Fruit fly (Drosophila melanogaster) whole organism, prepupa: ENCODE data around the gene CG15576.

Experiments used
- Blimp-1 ChIP-seq: fragments of 200-800 bp; sonication (Bioruptor generic); optimal IDR thresholded peaks from 3 replicates; lab custom pipeline; 2017; ENCODE audit warnings: missing biosample characterization, missing genetic modification characterization, mild to moderate bottlenecking, moderate library complexity, missing genetic modification reagents
- CG10631 ChIP-seq: fragments of 200-800 bp; sonication (Bioruptor generic); optimal IDR thresholded peaks from 2 replicates; lab custom pipeline; 2016; ENCODE audit warnings: missing biosample characterization, missing genetic modification characterization
- CG10669 ChIP-seq: fragments of 200-800 bp; sonication (Bioruptor generic); optimal IDR thresholded peaks from 3 replicates; lab custom pipeline; 2018; ENCODE audit warnings: missing biosample characterization, mild to moderate bottlenecking, missing genetic modification characterization, moderate library complexity
- CG11294 ChIP-seq: fragments of 200-800 bp; sonication (Bioruptor generic); IDR thresholded peaks from 2 replicates; pipeline ENCODE4 v1.3.6; 2022; ENCODE audit warnings: missing biosample characterization, missing genetic modification characterization
- CG15336 ChIP-seq: fragments of 200-800 bp; sonication (Bioruptor generic); IDR thresholded peaks from 2 replicates; pipeline ENCODE4 v1.3.6; 2022; ENCODE audit warnings: missing biosample characterization, missing genetic modification characterization
- CG1621 ChIP-seq: fragments of 200-800 bp; sonication (Bioruptor generic); optimal IDR thresholded peaks from 3 replicates; lab custom pipeline; 2018; ENCODE audit warnings: missing biosample characterization, mild to moderate bottlenecking, missing genetic modification characterization
- CG16779 ChIP-seq: fragments of 200-800 bp; sonication (Bioruptor generic); optimal IDR thresholded peaks from 3 replicates; lab custom pipeline; 2017; ENCODE audit warnings: missing biosample characterization, mild to moderate bottlenecking, missing genetic modification characterization
- CG31627 ChIP-seq: fragments of 200-800 bp; sonication (Bioruptor generic); optimal IDR thresholded peaks from 3 replicates; lab custom pipeline; 2016; ENCODE audit warnings: missing biosample characterization, missing genetic modification characterization
- CG32006 ChIP-seq: fragments of 200-800 bp; sonication (Bioruptor generic); optimal IDR thresholded peaks from 3 replicates; lab custom pipeline; 2017; ENCODE audit warnings: missing biosample characterization, mild to moderate bottlenecking, missing genetic modification characterization
- CG34406 ChIP-seq: fragments of 200-800 bp; sonication (Bioruptor generic); optimal IDR thresholded peaks from 3 replicates; lab custom pipeline; 2016; ENCODE audit warnings: missing biosample characterization, missing genetic modification characterization
- CG3919 ChIP-seq: fragments of 200-800 bp; sonication (Bioruptor generic); optimal IDR thresholded peaks from 3 replicates; lab custom pipeline; 2016; ENCODE audit warnings: missing biosample characterization, missing genetic modification characterization
- CG6808 ChIP-seq: fragments of 200-800 bp; sonication (Bioruptor generic); optimal IDR thresholded peaks from 3 replicates; lab custom pipeline; 2017; ENCODE audit warnings: missing biosample characterization, missing genetic modification characterization, mild to moderate bottlenecking, moderate library complexity, missing genetic modification reagents
- CG8119 ChIP-seq: fragments of 200-800 bp; sonication (Bioruptor generic); IDR thresholded peaks from 3 replicates; pipeline ENCODE4 v1.3.6; 2022; ENCODE audit warnings: missing biosample characterization, missing genetic modification characterization
- CG8319 ChIP-seq: fragments of 200-800 bp; sonication (Bioruptor generic); optimal IDR thresholded peaks from 3 replicates; lab custom pipeline; 2016; ENCODE audit warnings: missing biosample characterization, missing genetic modification characterization
- Ets21C ChIP-seq: fragments of 200-800 bp; sonication (Bioruptor generic); optimal IDR thresholded peaks from 3 replicates; lab custom pipeline; 2016; ENCODE audit warnings: missing biosample characterization, missing genetic modification characterization
- Gug ChIP-seq: fragments of 200-800 bp; sonication (Bioruptor generic); IDR thresholded peaks from 2 replicates; pipeline ENCODE4 v1.3.6; 2022; ENCODE audit warnings: missing biosample characterization, missing genetic modification characterization
- Hr38 ChIP-seq: sonication (Bioruptor generic); optimal IDR thresholded peaks from 2 replicates; lab custom pipeline; 2016; ENCODE audit warnings: missing biosample characterization, missing genetic modification characterization
- Hr39 ChIP-seq: fragments of 200-800 bp; sonication (Bioruptor generic); optimal IDR thresholded peaks from 2 replicates; lab custom pipeline; 2016; ENCODE audit warnings: missing biosample characterization, missing genetic modification characterization
- Smox ChIP-seq: fragments of 200-800 bp; sonication (Bioruptor generic); optimal IDR thresholded peaks from 3 replicates; lab custom pipeline; 2016; ENCODE audit warnings: missing biosample characterization, missing genetic modification characterization
- Sox14 ChIP-seq: fragments of 200-800 bp; sonication (Bioruptor generic); optimal IDR thresholded peaks from 3 replicates; lab custom pipeline; 2016; ENCODE audit warnings: missing biosample characterization, missing genetic modification characterization
- acj6 ChIP-seq: fragments of 200-800 bp; sonication (Bioruptor generic); optimal IDR thresholded peaks from 3 replicates; lab custom pipeline; 2016; ENCODE audit warnings: missing biosample characterization, missing genetic modification characterization
- cyc ChIP-seq: fragments of 200-800 bp; sonication (Bioruptor generic); optimal IDR thresholded peaks from 3 replicates; lab custom pipeline; 2016; ENCODE audit warnings: missing biosample characterization, missing genetic modification characterization
- dac ChIP-seq: fragments of 200-800 bp; sonication (Bioruptor generic); optimal IDR thresholded peaks from 2 replicates; lab custom pipeline; 2017; ENCODE audit warnings: missing biosample characterization, mild to moderate bottlenecking, missing genetic modification characterization
- dsx ChIP-seq: fragments of 200-800 bp; optimal IDR thresholded peaks from 3 replicates; lab custom pipeline; 2019; ENCODE audit warnings: missing biosample characterization, mild to moderate bottlenecking, missing genetic modification characterization, moderate library complexity; ENCODE audit not compliant: poor library complexity, severe bottlenecking
- eg ChIP-seq: fragments of 200-800 bp; sonication (Bioruptor generic); IDR thresholded peaks from 3 replicates; pipeline ENCODE4 v1.3.6; 2022; ENCODE audit warnings: missing biosample characterization, missing genetic modification characterization
- lz ChIP-seq: fragments of 200-800 bp; sonication (Bioruptor generic); optimal IDR thresholded peaks from 3 replicates; lab custom pipeline; 2016; ENCODE audit warnings: missing biosample characterization, missing genetic modification characterization
- net ChIP-seq: fragments of 200-800 bp; sonication (Bioruptor generic); optimal IDR thresholded peaks from 3 replicates; lab custom pipeline; 2016; ENCODE audit warnings: missing biosample characterization, missing genetic modification characterization
- ss ChIP-seq, 2 experiments: fragments of 200-800 bp; sonication (Bioruptor generic); optimal IDR thresholded peaks; 2 replicates in 1 of 2; 3 replicates in 1 of 2; lab custom pipeline; 2017 to 2018; ENCODE audit warnings: mild to moderate bottlenecking in 2 of 2, missing biosample characterization in 2 of 2, missing genetic modification characterization in 2 of 2, moderate library complexity in 1 of 2
- svp ChIP-seq: fragments of 200-800 bp; sonication (Bioruptor generic); peaks from one replicate; lab custom pipeline; 2016; ENCODE audit warnings: missing biosample characterization, missing genetic modification characterization
- topi ChIP-seq: fragments of 200-800 bp; sonication (Bioruptor generic); optimal IDR thresholded peaks from 3 replicates; lab custom pipeline; 2016; ENCODE audit warnings: missing biosample characterization, missing genetic modification characterization
- vri ChIP-seq: fragments of 200-800 bp; sonication (Bioruptor generic); optimal IDR thresholded peaks from 3 replicates; lab custom pipeline; 2016; ENCODE audit warnings: missing biosample characterization, mild to moderate bottlenecking, missing genetic modification characterization

Gene CG15576

dm6 chrX:4262661-4263060 is 10.1 kb upstream of the CG15576 start (continued):
- TF ChIP-seq svp (GFP tag; lab: Kevin White, UChicago) (peak; percentile 66), topi (peak; percentile 36), cyc (GFP tag; lab: Kevin White, UChicago) (peak; percentile 47), CG1621 (tag; lab: Kevin White, UChicago) (peak; percentile 39), CG32006 (GFP tag; lab: Kevin White, UChicago) (peak; percentile 56), CG10631 (GFP tag; lab: Kevin White, UChicago) (peak; percentile 30), eg (GFP tag; lab: Robert Waterston, UW) (peak; percentile 62; the same call in 2 of the 3 replicates), lz (GFP tag; lab: Kevin White, UChicago) (peak; percentile 45), CG16779 (tag; lab: Kevin White, UChicago) (no peak), Smox (peak; percentile 36), Ets21C (GFP tag; lab: Kevin White, UChicago) (no peak), CG31627 (GFP tag; lab: Kevin White, UChicago) (peak; percentile 47), CG6808 (GFP tag; lab: Kevin White, UChicago) (peak; percentile 34), Gug (0 out of 2 replicates have a peak, but pooled peaks have one; percentile 24), CG15336 (GFP tag; lab: Robert Waterston, UW) (no peak)

- no peak for TF ChIP-seq Hr39 (GFP tag; lab: Kevin White, UChicago)
These were observed 4.5 kb downstream of the CG15576 start, which contains the start of gene CG43135 for dm6 chrX:4248077-4248476. Gene CG43135 (plus strand): TSS chrX:4248377.

dm6 chrX:4247013-4247412 is 5.6 kb downstream of the CG15576 start, which contains the start of gene CG43134:
Gene CG43134 (plus strand): TSS chrX:4247313.
- TF ChIP-seq CG1621 (tag; lab: Kevin White, UChicago), result no peak
- no peak for TF ChIP-seq CG31627 (GFP tag; lab: Kevin White, UChicago)
- no peak for TF ChIP-seq CG34406 (GFP tag; lab: Kevin White, UChicago)
- TF ChIP-seq lz (GFP tag; lab: Kevin White, UChicago), result no peak
- TF ChIP-seq dac, result no peak
- no peak for TF ChIP-seq acj6
- no peak for TF ChIP-seq ss (GFP tag; optimal IDR thresholded peaks at IDR 0.05; lab: Kevin White, UChicago)
- TF ChIP-seq CG3919 (GFP tag; lab: Kevin White, UChicago), result no peak
- TF ChIP-seq Blimp-1 (GFP tag; lab: Kevin White, UChicago), result no peak
- no peak for TF ChIP-seq Hr39 (GFP tag; lab: Kevin White, UChicago)
- no peak for TF ChIP-seq CG11294 (GFP tag; lab: Robert Waterston, UW)
- TF ChIP-seq Hr38 (GFP tag; lab: Kevin White, UChicago), result no peak
- TF ChIP-seq CG10631 (GFP tag; lab: Kevin White, UChicago), result no peak
- no peak for TF ChIP-seq net
- no peak for TF ChIP-seq Sox14 (GFP tag; lab: Kevin White, UChicago)
- TF ChIP-seq Smox, result no peak
- no peak for TF ChIP-seq CG8119 (GFP tag; lab: Robert Waterston, UW)

dm6 chrX:4246039-4246438 is 6.6 kb downstream of the CG15576 start, which contains the start of gene Muc4B:
Gene Muc4B (minus strand): TSS chrX:4246139.
- no peak for TF ChIP-seq CG8119 (GFP tag; lab: Robert Waterston, UW)
- no peak for TF ChIP-seq eg (GFP tag; lab: Robert Waterston, UW)
- no peak for TF ChIP-seq CG16779 (tag; lab: Kevin White, UChicago)
- no peak for TF ChIP-seq CG8319 (GFP tag; lab: Kevin White, UChicago)
- no peak for TF ChIP-seq lz (GFP tag; lab: Kevin White, UChicago)

dm6 chrX:4242726-4243125 is 9.9 kb downstream of the CG15576 start, which contains the start of gene Femcoat:
Gene Femcoat (minus strand): TSS chrX:4242826.
- TF ChIP-seq Smox, result no peak

- no peak for TF ChIP-seq vri
- no peak for TF ChIP-seq CG10669 (GFP tag; lab: Kevin White, UChicago)
- TF ChIP-seq dsx (GFP tag; lab: Kevin White, UChicago), result no peak
These were observed 12.4 kb downstream of the CG15576 start for dm6 chrX:4240146-4240545.
